Worm (Caenorhabditis elegans) whole organism, L3 larva: ENCODE results near the gene F54D8.10.

Source experiments
- ama-1 ChIP-seq: fragments of 150-350 bp; optimal IDR thresholded peaks from 2 replicates; lab custom pipeline; 2018
- ceh-82 ChIP-seq: fragments of 150-350 bp; optimal IDR thresholded peaks from 2 replicates; lab custom pipeline; 2014; ENCODE audit warnings: missing biosample characterization, missing genetic modification characterization
- egl-27 ChIP-seq: sonication (generic microtip); optimal IDR thresholded peaks from 4 replicates; lab custom pipeline; 2017; ENCODE audit warnings: missing biosample characterization, missing genetic modification reagents, missing genetic modification characterization
- fkh-2 ChIP-seq: fragments of 150-350 bp; optimal IDR thresholded peaks from 2 replicates; lab custom pipeline; 2014; ENCODE audit warnings: missing biosample characterization, missing genetic modification reagents, missing genetic modification characterization
- fos-1 ChIP-seq: fragments of 150-350 bp; optimal IDR thresholded peaks from 2 replicates; lab custom pipeline; 2014; ENCODE audit warnings: missing biosample characterization, missing genetic modification characterization
- pha-4 ChIP-seq: fragments of 150-350 bp; optimal IDR thresholded peaks from 2 replicates; lab custom pipeline; 2014; ENCODE audit warnings: missing biosample characterization, missing genetic modification reagents, missing genetic modification characterization
- pqm-1 ChIP-seq: fragments of 150-350 bp; optimal IDR thresholded peaks from 2 replicates; lab custom pipeline; 2017; ENCODE audit warnings: missing biosample characterization, missing genetic modification characterization, inconsistent platforms
- ztf-11 ChIP-seq: fragments of 150-350 bp; optimal IDR thresholded peaks from 2 replicates; lab custom pipeline; 2014; ENCODE audit warnings: missing biosample characterization, missing genetic modification characterization

DNA sequence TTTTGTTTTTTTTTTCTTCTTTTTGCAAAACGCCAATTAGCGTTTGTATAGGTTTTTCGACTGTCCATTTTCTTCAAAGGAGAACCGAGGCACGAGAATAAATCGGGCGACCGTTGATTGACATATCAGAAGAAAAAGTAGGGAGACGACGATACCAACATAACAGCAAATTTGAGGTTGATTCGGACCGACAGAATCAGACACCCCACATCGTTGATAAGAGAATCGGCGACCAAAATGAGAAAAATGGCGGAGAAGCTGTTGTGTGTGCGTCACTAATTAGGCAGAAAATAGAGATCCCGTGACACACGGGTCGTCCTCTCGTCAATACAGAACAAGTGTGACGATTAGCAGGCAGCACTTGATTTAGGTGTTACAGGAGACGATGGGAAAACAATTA, 47.3 kb downstream of the F54D8.10 start:
- TF ChIP-seq ceh-82 (tag; lab: Kevin White, UChicago), result no peak
- no peak for TF ChIP-seq ama-1 (lab: Kevin White, UChicago)
- no peak for TF ChIP-seq fkh-2
- TF ChIP-seq pha-4, result no peak
- no peak for TF ChIP-seq fos-1 (tag; lab: Kevin White, UChicago)
- TF ChIP-seq pqm-1 (tag; lab: Kevin White, UChicago), result no peak
- no peak for TF ChIP-seq egl-27 (tag; lab: Kevin White, UChicago)
- TF ChIP-seq ztf-11 (tag; lab: Kevin White, UChicago), result no peak
